Worm (Caenorhabditis elegans) whole organism, midembryonic: ENCODE measurements around the gene W01G7.4.

Experiments
- cog-1 ChIP-seq: sonication (generic microtip); optimal IDR thresholded peaks from 2 replicates; lab custom pipeline; 2016; ENCODE audit warnings: missing genetic modification characterization, missing compliant biosample characterization
- flt-1 ChIP-seq: fragments of 200-800 bp; sonication (Bioruptor generic); IDR thresholded peaks from 2 replicates; pipeline ENCODE4 v1.3.6; 2022; ENCODE audit warnings: missing genetic modification characterization, missing compliant biosample characterization
- med-1 ChIP-seq: sonication (generic microtip); optimal IDR thresholded peaks from 2 replicates; lab custom pipeline; 2017; ENCODE audit warnings: missing genetic modification characterization, mild to moderate bottlenecking, missing compliant biosample characterization, antibody characterized with exemption, missing genetic modification reagents; ENCODE audit not compliant: insufficient read depth
- ref-1 ChIP-seq: fragments of 200-800 bp; sonication (Bioruptor generic); conservative IDR thresholded peaks from 2 replicates; pipeline ENCODE4 v1.3.6; 2022; ENCODE audit warnings: missing genetic modification reagents, missing genetic modification characterization, missing compliant biosample characterization
- tab-1 ChIP-seq: fragments of 200-800 bp; sonication (Bioruptor generic); IDR thresholded peaks from 2 replicates; pipeline ENCODE4 v1.3.6; 2022; ENCODE audit warnings: missing genetic modification characterization, missing compliant biosample characterization
- ztf-23 ChIP-seq: fragments of 200-800 bp; sonication (Bioruptor generic); IDR thresholded peaks from 2 replicates; pipeline ENCODE4 v1.3.6; 2022; ENCODE audit warnings: missing genetic modification reagents, missing genetic modification characterization, missing compliant biosample characterization
- ztf-29 ChIP-seq: fragments of 200-800 bp; sonication (Bioruptor generic); IDR thresholded peaks from 2 replicates; pipeline ENCODE4 v1.3.6; 2022; ENCODE audit warnings: missing genetic modification reagents, missing genetic modification characterization, missing compliant biosample characterization

DNA sequence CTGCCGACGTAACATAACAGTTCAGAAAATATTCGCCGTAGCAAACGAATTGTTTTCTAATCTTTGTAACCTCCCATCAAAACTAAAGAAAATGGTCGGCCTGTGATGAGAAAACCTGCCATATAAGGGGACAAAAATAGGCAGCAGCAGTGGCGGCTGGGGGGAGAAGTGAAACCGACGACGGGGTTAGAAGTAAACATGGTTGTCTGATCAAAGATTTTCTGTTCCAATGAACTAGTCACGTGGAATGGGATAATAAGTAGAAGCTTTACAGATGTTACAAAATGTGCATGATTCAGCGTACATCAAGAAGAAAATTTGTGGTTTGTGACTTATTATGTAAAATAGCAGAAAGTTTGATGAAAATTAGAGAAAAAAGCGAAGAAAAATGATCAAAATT lies 15.3 kb upstream of the W01G7.4 start:
- TF ChIP-seq ztf-23: no peak
- TF ChIP-seq flt-1 (GFP tag; lab: Robert Waterston, UW): no peak
- TF ChIP-seq cog-1 (tag; lab: Kevin White, UChicago): no peak
- TF ChIP-seq ref-1: no peak
- TF ChIP-seq med-1 (GFP tag; lab: Kevin White, UChicago): no peak
- no peak for TF ChIP-seq tab-1 (GFP tag; lab: Robert Waterston, UW)
- no peak for TF ChIP-seq ztf-29 (GFP tag; lab: Robert Waterston, UW)
